Worm (Caenorhabditis elegans): ENCODE results near the gene R10E11.6.

DNA sequence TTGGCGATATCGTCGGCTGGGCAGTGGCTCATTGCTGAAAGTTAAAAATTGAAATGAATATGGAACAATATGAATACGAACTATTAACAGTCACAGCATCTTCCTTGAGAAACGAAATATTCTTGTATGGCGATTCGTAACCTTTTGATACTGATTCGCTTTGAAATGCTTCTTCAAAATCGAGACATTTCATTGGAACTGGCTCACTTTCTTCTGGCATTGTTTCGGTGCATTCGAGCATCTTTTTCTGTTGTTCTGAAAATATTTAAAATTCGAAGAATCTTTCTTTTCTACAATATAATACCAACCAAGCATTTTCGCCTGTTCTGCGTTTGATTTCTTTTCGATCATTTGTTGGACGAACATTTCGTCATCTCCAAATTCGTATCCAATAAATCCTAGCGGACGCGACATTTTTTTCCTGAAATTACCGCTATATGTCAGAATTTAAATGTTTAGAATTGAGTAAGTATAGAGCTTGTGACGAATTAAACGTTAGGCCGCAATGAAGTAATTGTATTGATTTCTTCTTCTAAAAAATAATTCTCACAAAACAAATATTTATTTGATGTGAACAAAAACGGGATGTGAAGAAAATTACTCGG is 41.6 kb downstream of the R10E11.6 start, which contains the start of gene lin-52:
- no peak for TF ChIP-seq fkh-10 (GFP tag; optimal IDR thresholded peaks at IDR 0.05)
- TF ChIP-seq ZK546.5 (tag; optimal IDR thresholded peaks at IDR 0.05): no peak
- no peak for TF ChIP-seq egl-27 (tag; optimal IDR thresholded peaks at IDR 0.05)
- no peak for TF ChIP-seq snpc-4 (tag; optimal IDR thresholded peaks at IDR 0.05)
- TF ChIP-seq ceh-28 (tag; optimal IDR thresholded peaks at IDR 0.05): no peak
- no peak for TF ChIP-seq fos-1 (tag; optimal IDR thresholded peaks at IDR 0.05)
- no peak for TF ChIP-seq unc-62 (GFP tag; optimal IDR thresholded peaks at IDR 0.05)
- TF ChIP-seq mml-1 (tag; optimal IDR thresholded peaks at IDR 0.05): no peak
- TF ChIP-seq unc-39 (tag; optimal IDR thresholded peaks at IDR 0.05): no peak
- no peak for TF ChIP-seq skn-1 (tag; optimal IDR thresholded peaks at IDR 0.05)
- no peak for TF ChIP-seq nhr-237 (tag; optimal IDR thresholded peaks at IDR 0.05)
- TF ChIP-seq ceh-82 (tag; optimal IDR thresholded peaks at IDR 0.05): no peak
- no peak for TF ChIP-seq nhr-76 (tag; optimal IDR thresholded peaks at IDR 0.05)

Data from whole organism, L3 larva.